Worm (Caenorhabditis elegans): ENCODE results near the gene srab-1.

ce11 chrV:5069440-5069839 lies 32.5 kb downstream of the srab-1 start, which contains the start of gene Y58A7A.1:
- TF ChIP-seq elt-3 (tag; optimal IDR thresholded peaks at IDR 0.05), result no peak
- TF ChIP-seq unc-62 (GFP tag; optimal IDR thresholded peaks at IDR 0.05), result no peak
- no peak for TF ChIP-seq mab-5 (tag; optimal IDR thresholded peaks at IDR 0.05)
- no peak for TF ChIP-seq flh-1 (GFP tag; optimal IDR thresholded peaks at IDR 0.05)
- no peak for TF ChIP-seq hlh-1 (tag; optimal IDR thresholded peaks at IDR 0.05)
